Fruit fly (Drosophila melanogaster) whole organism, embryonic: Measurements from ENCODE around the gene CG45049.
A peak's percentile ranks its signal among the peaks of the same experiment; 100 is the strongest.

Experiments used
- Atf6 ChIP-seq: fragments of 200-800 bp; sonication (Bioruptor generic); IDR thresholded peaks from 2 replicates; pipeline ENCODE4 v1.3.6; 2022; ENCODE audit warnings: missing biosample characterization, missing genetic modification characterization
- BEAF-32 ChIP-seq: fragments of 200-800 bp; sonication (Bioruptor generic); optimal IDR thresholded peaks from 3 replicates; lab custom pipeline; 2017; ENCODE audit warnings: missing biosample characterization, missing genetic modification characterization, mild to moderate bottlenecking, moderate library complexity, missing genetic modification reagents
- BtbVII ChIP-seq: fragments of 200-800 bp; sonication (Bioruptor generic); optimal IDR thresholded peaks from 3 replicates; lab custom pipeline; 2017; ENCODE audit warnings: missing biosample characterization, mild to moderate bottlenecking, missing genetic modification characterization
- Bteb2 ChIP-seq: fragments of 200-800 bp; sonication (Bioruptor generic); optimal IDR thresholded peaks from 2 replicates; lab custom pipeline; 2016; ENCODE audit warnings: missing biosample characterization, missing genetic modification characterization
- CG10543 ChIP-seq: fragments of 200-800 bp; sonication (Bioruptor generic); optimal IDR thresholded peaks from 3 replicates; lab custom pipeline; 2017; ENCODE audit warnings: missing biosample characterization, mild to moderate bottlenecking, missing genetic modification characterization, moderate library complexity
- CG10959 ChIP-seq: fragments of 200-800 bp; sonication (Bioruptor generic); IDR thresholded peaks from 2 replicates; pipeline ENCODE4 v1.3.6; 2022; ENCODE audit warnings: missing biosample characterization, missing genetic modification characterization
- CG11723 ChIP-seq: fragments of 200-800 bp; sonication (Bioruptor generic); optimal IDR thresholded peaks from 2 replicates; lab custom pipeline; 2017; ENCODE audit warnings: missing biosample characterization, mild to moderate bottlenecking, missing genetic modification characterization
- CG13775 ChIP-seq: fragments of 200-800 bp; sonication (Bioruptor generic); optimal IDR thresholded peaks from 3 replicates; lab custom pipeline; 2017; ENCODE audit warnings: missing biosample characterization, mild to moderate bottlenecking, missing genetic modification characterization
- CG14441 ChIP-seq: fragments of 200-800 bp; sonication (Bioruptor generic); IDR thresholded peaks from 2 replicates; pipeline ENCODE4 v1.3.6; 2022; ENCODE audit warnings: missing biosample characterization, missing genetic modification characterization
- CG14860 ChIP-seq: fragments of 200-800 bp; sonication (Bioruptor generic); IDR thresholded peaks from 3 replicates; pipeline ENCODE4 v1.3.6; 2022; ENCODE audit warnings: missing biosample characterization, missing genetic modification characterization; ENCODE audit not compliant: partially characterized antibody
- CG1529 ChIP-seq: fragments of 200-800 bp; sonication (Bioruptor generic); optimal IDR thresholded peaks from 3 replicates; lab custom pipeline; 2018; ENCODE audit warnings: missing biosample characterization, missing genetic modification characterization
- CG15479 ChIP-seq: fragments of 200-800 bp; sonication (Bioruptor generic); optimal IDR thresholded peaks from 3 replicates; lab custom pipeline; 2019; ENCODE audit warnings: missing biosample characterization, mild to moderate bottlenecking, missing genetic modification characterization, moderate library complexity
- CG1603 ChIP-seq: fragments of 200-800 bp; sonication (Bioruptor generic); optimal IDR thresholded peaks from 2 replicates; lab custom pipeline; 2019; ENCODE audit warnings: missing biosample characterization, mild to moderate bottlenecking, missing genetic modification characterization, moderate library complexity
- CG17359 ChIP-seq: fragments of 200-800 bp; sonication (Bioruptor generic); optimal IDR thresholded peaks from 3 replicates; lab custom pipeline; 2018; ENCODE audit warnings: missing biosample characterization, mild to moderate bottlenecking, missing genetic modification characterization, moderate library complexity
- CG17568 ChIP-seq: fragments of 200-800 bp; sonication (Bioruptor generic); optimal IDR thresholded peaks from 2 replicates; lab custom pipeline; 2018; ENCODE audit warnings: missing biosample characterization, mild to moderate bottlenecking, missing genetic modification characterization, moderate library complexity
- CG2116 ChIP-seq: fragments of 200-800 bp; sonication (Bioruptor generic); optimal IDR thresholded peaks from 3 replicates; lab custom pipeline; 2018; ENCODE audit warnings: missing biosample characterization, mild to moderate bottlenecking, missing genetic modification characterization
- CG42726 ChIP-seq: fragments of 200-800 bp; sonication (Bioruptor generic); IDR thresholded peaks from 2 replicates; pipeline ENCODE4 v1.3.6; 2022; ENCODE audit warnings: missing biosample characterization, missing genetic modification characterization; ENCODE audit not compliant: partially characterized antibody
- CG43689 ChIP-seq: fragments of 200-800 bp; sonication (Bioruptor generic); IDR thresholded peaks from 2 replicates; pipeline ENCODE4 v1.3.6; 2022; ENCODE audit warnings: missing biosample characterization, missing genetic modification characterization
- CG5180 ChIP-seq: fragments of 200-800 bp; sonication (Bioruptor generic); optimal IDR thresholded peaks from 3 replicates; lab custom pipeline; 2017; ENCODE audit warnings: missing biosample characterization, missing genetic modification characterization, mild to moderate bottlenecking, moderate library complexity, missing genetic modification reagents
- CG5245 ChIP-seq: fragments of 200-800 bp; sonication (Bioruptor generic); optimal IDR thresholded peaks from 3 replicates; lab custom pipeline; 2016; ENCODE audit warnings: missing biosample characterization, missing genetic modification characterization
- CG6791 ChIP-seq: fragments of 200-800 bp; sonication (Bioruptor generic); IDR thresholded peaks from 3 replicates; pipeline ENCODE4 v1.3.6; 2022; ENCODE audit warnings: missing biosample characterization, missing genetic modification characterization; ENCODE audit not compliant: partially characterized antibody
- CG6854 ChIP-seq: fragments of 200-800 bp; sonication (Bioruptor generic); optimal IDR thresholded peaks from 3 replicates; lab custom pipeline; 2017; ENCODE audit warnings: missing biosample characterization, mild to moderate bottlenecking, missing genetic modification characterization
- Dfd ChIP-seq, 2 experiments: fragments of >200 bp; optimal IDR thresholded peaks; 2 replicates each; lab custom pipeline; 2017; ENCODE audit warnings: missing biosample characterization in 2 of 2, missing genetic modification characterization in 2 of 2
- Dll ChIP-seq: fragments of 200-800 bp; sonication (Bioruptor generic); IDR thresholded peaks from 4 replicates; pipeline ENCODE4 v1.3.6; 2022; ENCODE audit warnings: missing biosample characterization, missing genetic modification characterization; ENCODE audit not compliant: partially characterized antibody
- Dref ChIP-seq: fragments of 200-800 bp; sonication (Bioruptor generic); IDR thresholded peaks from 2 replicates; pipeline ENCODE4 v1.3.6; 2022; ENCODE audit warnings: missing biosample characterization, missing genetic modification characterization
- Med ChIP-seq: fragments of 200-800 bp; sonication (Bioruptor generic); peaks from one replicate; lab custom pipeline; 2016; ENCODE audit warnings: missing biosample characterization, missing genetic modification characterization, mild to moderate bottlenecking, inconsistent platforms, moderate library complexity
- Neu2 ChIP-seq: fragments of 200-800 bp; sonication (Bioruptor generic); optimal IDR thresholded peaks from 3 replicates; lab custom pipeline; 2016; ENCODE audit warnings: missing biosample characterization, missing genetic modification characterization, borderline replicate concordance
- Opbp ChIP-seq: fragments of 200-800 bp; sonication (Bioruptor generic); IDR thresholded peaks from 3 replicates; pipeline ENCODE4 v1.3.6; 2022; ENCODE audit warnings: missing biosample characterization, missing genetic modification characterization; ENCODE audit not compliant: partially characterized antibody
- Scr ChIP-seq: fragments of 200-800 bp; sonication (Bioruptor generic); IDR thresholded peaks from 2 replicates; pipeline ENCODE4 v1.3.6; 2022; ENCODE audit warnings: missing biosample characterization, missing genetic modification characterization; ENCODE audit not compliant: partially characterized antibody
- TFAM ChIP-seq: fragments of 200-800 bp; sonication (Bioruptor generic); optimal IDR thresholded peaks from 2 replicates; lab custom pipeline; 2017; ENCODE audit warnings: missing biosample characterization, missing genetic modification characterization, inconsistent platforms
- ase ChIP-seq: fragments of 200-800 bp; sonication (Bioruptor generic); IDR thresholded peaks from 3 replicates; pipeline ENCODE4 v1.3.6; 2022; ENCODE audit warnings: missing biosample characterization, missing genetic modification characterization
- bbx ChIP-seq: fragments of 200-800 bp; sonication (Bioruptor generic); IDR thresholded peaks from 2 replicates; pipeline ENCODE4 v1.3.6; 2022; ENCODE audit warnings: missing biosample characterization, missing genetic modification characterization; ENCODE audit not compliant: partially characterized antibody
- bsh ChIP-seq, 2 experiments: fragments of 200-800 bp; sonication (Bioruptor generic); optimal IDR thresholded peaks; 2 replicates each; lab custom pipeline; 2017 to 2018; ENCODE audit warnings: mild to moderate bottlenecking in 2 of 2, missing biosample characterization in 2 of 2, missing genetic modification characterization in 2 of 2, moderate library complexity in 1 of 2
- cad ChIP-seq: fragments of >200 bp; optimal IDR thresholded peaks from 2 replicates; lab custom pipeline; 2017; ENCODE audit warnings: missing biosample characterization, missing genetic modification characterization
- chif ChIP-seq, 2 experiments: fragments of 200-800 bp; sonication (Bioruptor generic); optimal IDR thresholded peaks; 3 replicates each; lab custom pipeline; 2016; ENCODE audit warnings: missing biosample characterization in 2 of 2, missing genetic modification characterization in 2 of 2
- dimm ChIP-seq: fragments of 200-800 bp; sonication (Bioruptor generic); IDR thresholded peaks from 2 replicates; pipeline ENCODE4 v1.3.6; 2022; ENCODE audit warnings: missing biosample characterization, missing genetic modification characterization
- ewg ChIP-seq: fragments of 200-800 bp; sonication (Bioruptor generic); optimal IDR thresholded peaks from 3 replicates; lab custom pipeline; 2017; ENCODE audit warnings: mild to moderate bottlenecking, missing biosample characterization, missing genetic modification reagents, missing genetic modification characterization
- fd3F ChIP-seq: fragments of 200-800 bp; sonication (Bioruptor generic); optimal IDR thresholded peaks from 2 replicates; lab custom pipeline; 2018; ENCODE audit warnings: missing biosample characterization, mild to moderate bottlenecking, missing genetic modification characterization, moderate library complexity
- hb ChIP-seq: fragments of 200-800 bp; sonication (Bioruptor generic); IDR thresholded peaks from 3 replicates; pipeline ENCODE4 v1.3.6; 2022; ENCODE audit warnings: missing biosample characterization, missing genetic modification characterization; ENCODE audit not compliant: partially characterized antibody
- inv ChIP-seq: fragments of 200-800 bp; sonication (Bioruptor generic); IDR thresholded peaks from 2 replicates; pipeline ENCODE4 v1.3.6; 2022; ENCODE audit warnings: missing biosample characterization, missing genetic modification characterization; ENCODE audit not compliant: partially characterized antibody
- jumu ChIP-seq: fragments of 200-800 bp; sonication (Bioruptor generic); optimal IDR thresholded peaks from 3 replicates; lab custom pipeline; 2016; ENCODE audit warnings: missing biosample characterization, missing genetic modification characterization
- pzg ChIP-seq: fragments of 200-800 bp; sonication (Bioruptor generic); optimal IDR thresholded peaks from 3 replicates; lab custom pipeline; 2018; ENCODE audit warnings: missing biosample characterization, mild to moderate bottlenecking, missing genetic modification characterization, moderate library complexity
- sna ChIP-seq: fragments of 200-800 bp; sonication (Bioruptor generic); IDR thresholded peaks from 2 replicates; pipeline ENCODE4 v1.3.6; 2022; ENCODE audit warnings: missing biosample characterization, missing genetic modification characterization; ENCODE audit not compliant: partially characterized antibody
- tna ChIP-seq: fragments of 200-800 bp; sonication (Bioruptor generic); IDR thresholded peaks from 2 replicates; pipeline ENCODE4 v1.3.6; 2022; ENCODE audit warnings: missing biosample characterization, missing genetic modification characterization; ENCODE audit not compliant: partially characterized antibody
- trem ChIP-seq: fragments of 200-800 bp; optimal IDR thresholded peaks from 3 replicates; lab custom pipeline; 2019; ENCODE audit warnings: missing biosample characterization, mild to moderate bottlenecking, missing genetic modification characterization, moderate library complexity
- unc-4 ChIP-seq: fragments of 200-800 bp; sonication (Bioruptor generic); IDR thresholded peaks from 2 replicates; pipeline ENCODE4 v1.3.6; 2022; ENCODE audit warnings: missing biosample characterization, missing genetic modification characterization; ENCODE audit not compliant: partially characterized antibody
- yki ChIP-seq: fragments of >200 bp; optimal IDR thresholded peaks from 3 replicates; lab custom pipeline; 2018
- zen2 ChIP-seq: fragments of 200-800 bp; sonication (Bioruptor generic); IDR thresholded peaks from 3 replicates; pipeline ENCODE4 v1.3.6; 2022; ENCODE audit warnings: missing biosample characterization, missing genetic modification characterization; ENCODE audit not compliant: partially characterized antibody

Gene CG45049

DNA sequence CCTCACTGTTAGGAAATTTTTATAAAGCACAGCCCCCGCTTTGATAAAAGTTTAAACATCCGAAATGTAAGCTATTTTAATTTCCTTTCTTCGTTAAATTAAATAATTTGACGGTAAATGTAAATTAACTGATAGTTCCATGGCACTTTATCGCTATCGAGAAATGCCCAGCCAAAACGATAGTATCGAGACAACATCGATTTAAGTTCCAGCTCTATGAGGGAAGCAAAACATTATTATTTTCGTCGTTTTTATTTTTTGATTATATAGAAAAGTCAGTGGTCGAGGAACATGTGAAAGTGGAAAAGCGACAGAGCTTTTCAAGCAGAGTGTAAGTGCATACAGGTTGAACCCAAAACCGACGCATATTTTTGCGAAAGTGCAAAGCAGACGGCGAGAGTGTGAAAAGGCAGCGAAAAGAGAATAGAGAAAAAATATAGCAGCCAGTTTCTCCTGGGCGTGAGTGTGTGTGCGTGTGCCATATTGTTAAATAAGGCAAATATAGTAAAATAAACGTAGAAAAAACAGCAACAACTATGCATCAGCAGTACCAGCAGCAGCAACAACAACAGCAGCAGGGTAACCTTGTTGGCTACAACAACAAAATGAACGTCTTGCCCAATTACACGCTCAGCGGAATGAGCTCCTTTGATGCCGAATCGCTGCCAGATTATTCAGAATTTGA, at the start of gene CG45049 (continued):
- TF ChIP-seq Opbp (GFP tag; lab: Robert Waterston, UW) (peak; percentile 94), CG42726 (GFP tag; lab: Robert Waterston, UW) (peak; percentile 94), chif (GFP tag; optimal IDR thresholded peaks at IDR 0.05; lab: Kevin White, UChicago) (no peak), TFAM (no peak), CG15479 (GFP tag; lab: Kevin White, UChicago) (no peak), trem (tag; lab: Kevin White, UChicago) (peak; percentile 4), CG6791 (GFP tag; lab: Robert Waterston, UW) (peak; percentile 95), unc-4 (GFP tag; lab: Robert Waterston, UW) (peak; percentile 78), CG14441 (GFP tag; lab: Robert Waterston, UW) (no peak), CG11723 (GFP tag; lab: Kevin White, UChicago) (no peak), Dref (peak; percentile 63), Atf6 (GFP tag; lab: Robert Waterston, UW) (no peak; the same call in 1 of the 2 replicates), zen2 (GFP tag; lab: Robert Waterston, UW) (peak; percentile 88), ewg (GFP tag; lab: Kevin White, UChicago) (no peak), Dll (GFP tag; lab: Robert Waterston, UW) (peak; percentile 90), Neu2 (GFP tag; lab: Kevin White, UChicago) (no peak), Dfd (GFP tag; optimal IDR thresholded peaks at IDR 0.05; lab: Kevin White, UChicago) (no peak), bbx (GFP tag; lab: Robert Waterston, UW) (peak; percentile 94), pzg (GFP tag; lab: Kevin White, UChicago) (peak; percentile 40), CG17359 (tag; lab: Kevin White, UChicago) (no peak), CG10959 (GFP tag; lab: Robert Waterston, UW) (no peak), hb (GFP tag; lab: Robert Waterston, UW) (peak; percentile 93), jumu (GFP tag; lab: Kevin White, UChicago) (no peak), CG5180 (GFP tag; lab: Kevin White, UChicago) (no peak), CG10543 (GFP tag; lab: Kevin White, UChicago) (peak; percentile 23), CG13775 (GFP tag; lab: Kevin White, UChicago) (no peak), Scr (peak; percentile 92), bsh (GFP tag; optimal IDR thresholded peaks at IDR 0.05; lab: Kevin White, UChicago) (no peak), yki (lab: Kevin White, UChicago) (no peak), CG5245 (GFP tag; lab: Kevin White, UChicago) (no peak), CG1529 (GFP tag; lab: Kevin White, UChicago) (no peak), BEAF-32 (GFP tag; lab: Kevin White, UChicago) (peak; percentile 84), CG1603 (tag; lab: Kevin White, UChicago) (peak; percentile 26), Med (GFP tag; lab: Kevin White, UChicago) (peak; percentile 57), fd3F (GFP tag; lab: Kevin White, UChicago) (no peak), dimm (GFP tag; lab: Robert Waterston, UW) (no peak), CG14860 (peak; percentile 74), ase (GFP tag; lab: Robert Waterston, UW) (no peak), BtbVII (GFP tag; lab: Kevin White, UChicago) (no peak), CG43689 (GFP tag; lab: Robert Waterston, UW) (no peak), sna (GFP tag; lab: Robert Waterston, UW) (peak; percentile 65), CG6854 (GFP tag; lab: Kevin White, UChicago) (no peak), CG2116 (no peak), cad (GFP tag; lab: Kevin White, UChicago) (no peak), Bteb2 (GFP tag; lab: Kevin White, UChicago) (no peak), tna (GFP tag; lab: Robert Waterston, UW) (peak; percentile 91), inv (GFP tag; lab: Robert Waterston, UW) (peak; percentile 89), CG17568 (GFP tag; lab: Kevin White, UChicago) (no peak)
